Worm (Caenorhabditis elegans) whole organism, L4 larva: ENCODE measurements around the gene W04G3.7.
A peak's percentile ranks its signal among the peaks of the same experiment; 100 is the strongest.

Source experiments
- dmd-6 ChIP-seq: fragments of 200-800 bp; sonication (Bioruptor generic); IDR thresholded peaks from 2 replicates; pipeline ENCODE4 v1.3.6; 2022; ENCODE audit warnings: missing genetic modification reagents, missing genetic modification characterization, missing compliant biosample characterization
- mdt-29 ChIP-seq: fragments of 200-800 bp; sonication (Bioruptor generic); IDR thresholded peaks from 2 replicates; pipeline ENCODE4 v1.3.6; 2022; ENCODE audit warnings: missing genetic modification reagents, missing genetic modification characterization, missing compliant biosample characterization
- zag-1 ChIP-seq: fragments of 150-350 bp; optimal IDR thresholded peaks from 2 replicates; lab custom pipeline; 2014; ENCODE audit warnings: missing biosample characterization, missing genetic modification characterization

ce11 chrX:11093985-11094593 is 9.0 kb upstream of the W04G3.7 start:
- TF ChIP-seq dmd-6 (GFP tag; lab: Robert Waterston, UW) (peak; percentile 99), zag-1 (tag; lab: Kevin White, UChicago) (peak; percentile 100), mdt-29 (GFP tag; lab: Robert Waterston, UW) (peak; percentile 97)
